Fruit fly (Drosophila melanogaster) whole organism, wandering third instar larva: ENCODE results near the gene CG45067.

Experiments
- Abd-B ChIP-seq: fragments of >200 bp; optimal IDR thresholded peaks from 2 replicates; lab custom pipeline; 2017; ENCODE audit warnings: missing biosample characterization, missing genetic modification characterization
- CG32264 ChIP-seq: fragments of 200-800 bp; sonication (Bioruptor generic); optimal IDR thresholded peaks from 2 replicates; lab custom pipeline; 2016; ENCODE audit warnings: missing biosample characterization, missing genetic modification characterization
- CG9705 ChIP-seq: fragments of 200-800 bp; sonication (Bioruptor generic); optimal IDR thresholded peaks from 2 replicates; lab custom pipeline; 2018; ENCODE audit warnings: missing biosample characterization, mild to moderate bottlenecking, missing genetic modification characterization
- CrebA ChIP-seq: fragments of 200-800 bp; sonication (Bioruptor generic); optimal IDR thresholded peaks from 2 replicates; lab custom pipeline; 2016; ENCODE audit warnings: missing biosample characterization, mild to moderate bottlenecking, missing genetic modification characterization, borderline replicate concordance
- Dfd ChIP-seq: fragments of >200 bp; optimal IDR thresholded peaks from 2 replicates; lab custom pipeline; 2017; ENCODE audit warnings: missing biosample characterization, missing genetic modification characterization
- Dif ChIP-seq: fragments of 200-275, 200-300 bp; sonication (Bioruptor generic); optimal IDR thresholded peaks from 2 replicates; lab custom pipeline; 2018; ENCODE audit warnings: missing biosample characterization, missing genetic modification characterization; ENCODE audit not compliant: partially characterized antibody
- GATAd ChIP-seq: sonication (Bioruptor generic); optimal IDR thresholded peaks from 2 replicates; lab custom pipeline; 2016; ENCODE audit warnings: missing biosample characterization, missing genetic modification characterization
- HLH106 ChIP-seq: fragments of 200-800 bp; optimal IDR thresholded peaks from 3 replicates; lab custom pipeline; 2019; ENCODE audit warnings: missing biosample characterization, mild to moderate bottlenecking, missing genetic modification characterization, moderate library complexity
- Hnf4 ChIP-seq: fragments of 200-800 bp; sonication (Bioruptor generic); optimal IDR thresholded peaks from 2 replicates; lab custom pipeline; 2016; ENCODE audit warnings: missing biosample characterization, mild to moderate bottlenecking, missing genetic modification characterization
- Hr78 ChIP-seq: fragments of >200 bp; optimal IDR thresholded peaks from 2 replicates; lab custom pipeline; 2017; ENCODE audit warnings: missing biosample characterization, missing genetic modification characterization
- Hr83 ChIP-seq: fragments of 200-300 bp; sonication (Bioruptor generic); optimal IDR thresholded peaks from 2 replicates; lab custom pipeline; 2016; ENCODE audit warnings: missing biosample characterization, mild to moderate bottlenecking, missing genetic modification characterization, moderate library complexity; ENCODE audit not compliant: poor library complexity, severe bottlenecking
- Jra ChIP-seq: sonication (Bioruptor generic); optimal IDR thresholded peaks from 2 replicates; lab custom pipeline; 2016; ENCODE audit warnings: missing biosample characterization, missing genetic modification characterization
- Mio ChIP-seq: sonication (Bioruptor generic); optimal IDR thresholded peaks from 2 replicates; lab custom pipeline; 2016; ENCODE audit warnings: missing biosample characterization, missing genetic modification characterization
- Myc ChIP-seq: fragments of >200 bp; optimal IDR thresholded peaks from 2 replicates; lab custom pipeline; 2017
- N ChIP-seq: fragments of >200 bp; optimal IDR thresholded peaks from 2 replicates; lab custom pipeline; 2018; ENCODE audit warnings: missing biosample characterization, missing external identifiers, missing genetic modification characterization
- OdsH ChIP-seq: fragments of 200-800 bp; sonication (Bioruptor generic); optimal IDR thresholded peaks from 2 replicates; lab custom pipeline; 2016; ENCODE audit warnings: missing biosample characterization, mild to moderate bottlenecking, missing genetic modification characterization
- Rel ChIP-seq, 2 experiments: fragments of 200-800 bp; sonication (Bioruptor generic) in 1 of 2; optimal IDR thresholded peaks; 2 replicates in 1 of 2; 3 replicates in 1 of 2; lab custom pipeline; 2016 to 2019; ENCODE audit warnings: mild to moderate bottlenecking in 2 of 2, missing biosample characterization in 2 of 2, missing genetic modification characterization in 2 of 2, moderate library complexity in 1 of 2
- Sp1 ChIP-seq: fragments of 200-800 bp; sonication (Bioruptor generic); optimal IDR thresholded peaks from 3 replicates; lab custom pipeline; 2019; ENCODE audit warnings: missing biosample characterization, mild to moderate bottlenecking, missing genetic modification characterization, moderate library complexity
- Vsx2 ChIP-seq: fragments of 200-300, 225-300 bp; sonication (Bioruptor generic); optimal IDR thresholded peaks from 2 replicates; lab custom pipeline; 2018; ENCODE audit warnings: missing biosample characterization, missing genetic modification characterization; ENCODE audit not compliant: partially characterized antibody
- br ChIP-seq: fragments of 200-800 bp; sonication (Bioruptor generic); optimal IDR thresholded peaks from 2 replicates; lab custom pipeline; 2016; ENCODE audit warnings: missing biosample characterization, missing genetic modification characterization
- brk ChIP-seq: fragments of 200-800 bp; sonication (Bioruptor generic); optimal IDR thresholded peaks from 2 replicates; lab custom pipeline; 2016; ENCODE audit warnings: missing biosample characterization, mild to moderate bottlenecking, missing genetic modification characterization
- dl ChIP-seq, 2 experiments: fragments of 175-275, 200-275 bp in 1 of 2; fragments of 200-275 bp in 1 of 2; sonication (Bioruptor generic); optimal IDR thresholded peaks; lab custom pipeline; 2018; ENCODE audit warnings: mild to moderate bottlenecking in 2 of 2, missing biosample characterization in 2 of 2, missing genetic modification characterization in 2 of 2, moderate library complexity in 2 of 2; ENCODE audit not compliant: partially characterized antibody in 2 of 2, insufficient read depth in 1 of 2
- dmrt93B ChIP-seq: fragments of 200-800 bp; sonication (Bioruptor generic); optimal IDR thresholded peaks from 2 replicates; lab custom pipeline; 2018; ENCODE audit warnings: missing biosample characterization, mild to moderate bottlenecking, missing genetic modification characterization
- dsf ChIP-seq: sonication (Bioruptor generic); optimal IDR thresholded peaks from 2 replicates; lab custom pipeline; 2016; ENCODE audit warnings: missing biosample characterization, missing genetic modification characterization, borderline replicate concordance
- ey ChIP-seq: fragments of 200-800 bp; sonication (Bioruptor generic); optimal IDR thresholded peaks from 2 replicates; lab custom pipeline; 2016; ENCODE audit warnings: missing biosample characterization, missing genetic modification characterization
- foxo ChIP-seq, 2 experiments: fragments of 200-800 bp; sonication (Bioruptor generic); optimal IDR thresholded peaks; 2 replicates in 1 of 2; 3 replicates in 1 of 2; lab custom pipeline; 2016 to 2017; ENCODE audit warnings: missing biosample characterization in 2 of 2, missing genetic modification characterization in 2 of 2
- fru ChIP-seq: fragments of 200-800 bp; sonication (Bioruptor generic); optimal IDR thresholded peaks from 3 replicates; lab custom pipeline; 2016; ENCODE audit warnings: missing biosample characterization, mild to moderate bottlenecking, missing genetic modification characterization
- h ChIP-seq: fragments of 200-800 bp; sonication (Bioruptor generic); optimal IDR thresholded peaks from 3 replicates; lab custom pipeline; 2016; ENCODE audit warnings: missing biosample characterization, mild to moderate bottlenecking, missing genetic modification characterization
- jim ChIP-seq: fragments of 175-275, 200-325 bp; sonication (Bioruptor generic); optimal IDR thresholded peaks from 2 replicates; lab custom pipeline; 2016; ENCODE audit warnings: missing biosample characterization, mild to moderate bottlenecking, missing genetic modification characterization
- lola ChIP-seq: fragments of >200 bp; optimal IDR thresholded peaks from 2 replicates; lab custom pipeline; 2017; ENCODE audit warnings: missing biosample characterization, missing genetic modification characterization
- pan ChIP-seq: fragments of >200 bp; optimal IDR thresholded peaks from 2 replicates; lab custom pipeline; 2017
- psq ChIP-seq: fragments of 200-800 bp; sonication (Bioruptor generic); optimal IDR thresholded peaks from 3 replicates; lab custom pipeline; 2017; ENCODE audit warnings: missing biosample characterization, mild to moderate bottlenecking, missing genetic modification characterization, moderate library complexity
- rgr ChIP-seq: fragments of 200-800 bp; sonication (Bioruptor generic); optimal IDR thresholded peaks from 3 replicates; lab custom pipeline; 2016; ENCODE audit warnings: missing biosample characterization, mild to moderate bottlenecking, missing genetic modification characterization
- sage ChIP-seq: fragments of 200-800 bp; sonication (Bioruptor generic); optimal IDR thresholded peaks from 2 replicates; lab custom pipeline; 2016; ENCODE audit warnings: missing biosample characterization, mild to moderate bottlenecking, missing genetic modification characterization
- sv ChIP-seq: fragments of 200-800 bp; sonication (Bioruptor generic); optimal IDR thresholded peaks from 3 replicates; lab custom pipeline; 2016; ENCODE audit warnings: missing biosample characterization, missing genetic modification characterization
- tai ChIP-seq: sonication (Bioruptor generic); optimal IDR thresholded peaks from 2 replicates; lab custom pipeline; 2016; ENCODE audit warnings: missing biosample characterization, missing genetic modification characterization
- usp ChIP-seq: fragments of >200 bp; optimal IDR thresholded peaks from 2 replicates; lab custom pipeline; 2017; ENCODE audit warnings: missing biosample characterization, missing genetic modification characterization
- woc ChIP-seq: sonication (Bioruptor generic); optimal IDR thresholded peaks from 2 replicates; lab custom pipeline; 2016; ENCODE audit warnings: missing biosample characterization, mild to moderate bottlenecking, missing genetic modification characterization

CG45067 gene

dm6 chr3L:3121769-3122432, 7.6 kb upstream of the CG45067 start:
- TF ChIP-seq Sp1 (GFP tag; lab: Kevin White, UChicago) (peak; percentile 8), CG32264 (no peak)

- no peak for TF ChIP-seq jim (GFP tag; lab: Kevin White, UChicago)
- no peak for TF ChIP-seq pan (lab: Kevin White, UChicago)
- no peak for TF ChIP-seq dmrt93B (GFP tag; lab: Kevin White, UChicago)
- TF ChIP-seq GATAd (GFP tag; lab: Kevin White, UChicago): no peak
- no peak for TF ChIP-seq Vsx2 (GFP tag; lab: Kevin White, UChicago)
- no peak for TF ChIP-seq dl (GFP tag; optimal IDR thresholded peaks at IDR 0.05; lab: Kevin White, UChicago; ENCODE audit: insufficient read depth in 1 of 2, partially characterized antibody in 2 of 2)
- TF ChIP-seq h (GFP tag; lab: Kevin White, UChicago): no peak
- no peak for TF ChIP-seq brk
- TF ChIP-seq Dfd (GFP tag; lab: Kevin White, UChicago): no peak
- no peak for TF ChIP-seq CG9705
- no peak for TF ChIP-seq HLH106 (tag; lab: Kevin White, UChicago)
- no peak for TF ChIP-seq dsf
Observed at dm6 chr3L:3111127-3111526, 3.1 kb downstream of the CG45067 start, which contains the start of gene CG45066. TSS of gene CG45066 (minus strand) at chr3L:3111227.

- TF ChIP-seq fru: no peak
- peak; percentile 44 for TF ChIP-seq Dif (GFP tag; lab: Kevin White, UChicago)
- TF ChIP-seq Hr83 (GFP tag; lab: Kevin White, UChicago): no peak
- TF ChIP-seq br: no peak
- TF ChIP-seq Rel (GFP tag; optimal IDR thresholded peaks at IDR 0.05; lab: Kevin White, UChicago): no peak
- TF ChIP-seq Rel (tag; optimal IDR thresholded peaks at IDR 0.05; lab: Kevin White, UChicago): no peak
- TF ChIP-seq sv (GFP tag; lab: Kevin White, UChicago): no peak
- no peak for TF ChIP-seq lola (GFP tag; lab: Kevin White, UChicago)
- peak; percentile 85 for TF ChIP-seq woc (GFP tag; lab: Kevin White, UChicago)
- no peak for TF ChIP-seq brk
- TF ChIP-seq N (GFP tag; lab: Kevin White, UChicago): no peak
- peak; percentile 22 for TF ChIP-seq ey (GFP tag; lab: Kevin White, UChicago)
- TF ChIP-seq Mio (GFP tag; lab: Kevin White, UChicago): no peak
- no peak for TF ChIP-seq dl (GFP tag; optimal IDR thresholded peaks at IDR 0.05; lab: Kevin White, UChicago; ENCODE audit: insufficient read depth in 1 of 2, partially characterized antibody in 2 of 2)
- TF ChIP-seq HLH106 (tag; lab: Kevin White, UChicago): peak; percentile 41
- TF ChIP-seq CrebA (GFP tag; lab: Kevin White, UChicago): no peak
- TF ChIP-seq OdsH (GFP tag; lab: Kevin White, UChicago): no peak
- no peak for TF ChIP-seq pan (lab: Kevin White, UChicago)
- no peak for TF ChIP-seq h (GFP tag; lab: Kevin White, UChicago)
- no peak for TF ChIP-seq usp (GFP tag; lab: Kevin White, UChicago)
- no peak for TF ChIP-seq dmrt93B (GFP tag; lab: Kevin White, UChicago)
- no peak for TF ChIP-seq dsf
- no peak for TF ChIP-seq Sp1 (GFP tag; lab: Kevin White, UChicago)
- no peak for TF ChIP-seq rgr (GFP tag; lab: Kevin White, UChicago)
- TF ChIP-seq psq (GFP tag; lab: Kevin White, UChicago): peak; percentile 81
- no peak for TF ChIP-seq CG32264
- TF ChIP-seq tai (GFP tag; lab: Kevin White, UChicago): peak; percentile 3
- no peak for TF ChIP-seq Vsx2 (GFP tag; lab: Kevin White, UChicago)
- no peak for TF ChIP-seq CG9705
- TF ChIP-seq Hnf4 (GFP tag; lab: Kevin White, UChicago): no peak
- no peak for TF ChIP-seq GATAd (GFP tag; lab: Kevin White, UChicago)
- TF ChIP-seq Jra (GFP tag; lab: Kevin White, UChicago): no peak
- TF ChIP-seq Abd-B (GFP tag; lab: Kevin White, UChicago): no peak
- no peak for TF ChIP-seq foxo (GFP tag; optimal IDR thresholded peaks at IDR 0.05; lab: Kevin White, UChicago)
- TF ChIP-seq sage: no peak
- no peak for TF ChIP-seq jim (GFP tag; lab: Kevin White, UChicago)
- no peak for TF ChIP-seq Myc (lab: Kevin White, UChicago)
- TF ChIP-seq Hr78: no peak
- TF ChIP-seq Dfd (GFP tag; lab: Kevin White, UChicago): no peak
Observed at dm6 chr3L:3109417-3110090, 4.7 kb downstream of the CG45067 start.
